Worm (Caenorhabditis elegans) whole organism, L4/young adult: Measurements from ENCODE around the gene R151.1.

Source experiments
- W03F9.2 ChIP-seq: fragments of 150-350 bp; optimal IDR thresholded peaks from 2 replicates; lab custom pipeline; 2014; ENCODE audit warnings: missing biosample characterization, missing genetic modification characterization
- him-1 ChIP-seq: sonication (generic microtip); optimal IDR thresholded peaks from 2 replicates; lab custom pipeline; 2016; ENCODE audit warnings: missing genotype, missing genetic modification reagents, missing genetic modification characterization, missing compliant biosample characterization

- TF ChIP-seq W03F9.2 (tag; lab: Kevin White, UChicago): no peak
- TF ChIP-seq him-1: no peak
These were observed 13.4 kb downstream of the R151.1 start, which contains the start of gene R151.8 for ce11 chrIII:7229687-7230086.
